Worm (Caenorhabditis elegans): ENCODE measurements around the gene W04D12.1.

The W04D12.1 gene

ce11 chrIII:5838159-5839046, 1.7 kb downstream of the W04D12.1 start:
- no peak for TF ChIP-seq tlp-1 (tag; optimal IDR thresholded peaks at IDR 0.05)
- no peak for TF ChIP-seq egl-27 (tag; optimal IDR thresholded peaks at IDR 0.05)
- TF ChIP-seq ces-1 (GFP tag; optimal IDR thresholded peaks at IDR 0.05), result no peak
- TF ChIP-seq ceh-8 (GFP tag; optimal IDR thresholded peaks at IDR 0.05), result no peak
- no peak for TF ChIP-seq mef-2 (tag; optimal IDR thresholded peaks at IDR 0.05)
- TF ChIP-seq ceh-63 (GFP tag; optimal IDR thresholded peaks at IDR 0.05), result no peak
- no peak for TF ChIP-seq ztf-4 (tag; optimal IDR thresholded peaks at IDR 0.05)
- TF ChIP-seq unc-30 (tag; optimal IDR thresholded peaks at IDR 0.05), result no peak
- no peak for TF ChIP-seq aly-2 (tag; optimal IDR thresholded peaks at IDR 0.05)
- no peak for TF ChIP-seq fkh-4 (tag; optimal IDR thresholded peaks at IDR 0.05; ENCODE audit: borderline replicate concordance)
- TF ChIP-seq nhr-77 (tag; optimal IDR thresholded peaks at IDR 0.05), result peak; percentile 66
- TF ChIP-seq vab-15 (tag; optimal IDR thresholded peaks at IDR 0.05), result no peak
- TF ChIP-seq snu-23 (GFP tag; optimal IDR thresholded peaks at IDR 0.05), result peak; percentile 66
- TF ChIP-seq elt-2 (tag; optimal IDR thresholded peaks at IDR 0.05), result peak; percentile 74
- no peak for TF ChIP-seq lin-39 (tag; optimal IDR thresholded peaks at IDR 0.05)
- no peak for TF ChIP-seq rnt-1 (tag; optimal IDR thresholded peaks at IDR 0.05)
- no peak for TF ChIP-seq nhr-237 (tag; optimal IDR thresholded peaks at IDR 0.05)
- TF ChIP-seq aha-1 (tag; optimal IDR thresholded peaks at IDR 0.05), result no peak
- TF ChIP-seq ama-1 (optimal IDR thresholded peaks at IDR 0.05), result peak; percentile 70
- peak in 1 of 2 experiments; percentile 1 for TF ChIP-seq efl-1 (optimal IDR thresholded peaks at IDR 0.05)
- TF ChIP-seq efl-1 (GFP tag; optimal IDR thresholded peaks at IDR 0.05 in 1 of 2), result no peak
- no peak for TF ChIP-seq mab-9 (GFP tag; IDR thresholded peaks at IDR 0.05)
- peak in 1 of 2 experiments; percentile 84 for TF ChIP-seq mdl-1 (tag; optimal IDR thresholded peaks at IDR 0.05)
- no peak for TF ChIP-seq swsn-7 (tag; optimal IDR thresholded peaks at IDR 0.05)
- TF ChIP-seq pag-3 (tag; optimal IDR thresholded peaks at IDR 0.05; ENCODE audit: borderline replicate concordance, insufficient read depth), result no peak
- peak; percentile 79 for TF ChIP-seq nhr-85 (tag)
- peak in 1 of 2 experiments; percentile 61 for TF ChIP-seq lin-35 (GFP tag; optimal IDR thresholded peaks at IDR 0.05)
- peak in 5 of 6 experiments; percentile 14 to 76 (median 54) for TF ChIP-seq elt-3 (tag; optimal IDR thresholded peaks at IDR 0.05)
- no peak for TF ChIP-seq efl-3 (GFP tag; optimal IDR thresholded peaks at IDR 0.05)
- TF ChIP-seq grh-1 (GFP tag; IDR thresholded peaks at IDR 0.05), result no peak
- TF ChIP-seq jun-1 (tag; optimal IDR thresholded peaks at IDR 0.05), result no peak
- TF ChIP-seq nhr-11 (tag; optimal IDR thresholded peaks at IDR 0.05), result no peak
- no peak for TF ChIP-seq nhr-12 (tag; optimal IDR thresholded peaks at IDR 0.05)
- TF ChIP-seq dpl-1 (GFP tag; optimal IDR thresholded peaks at IDR 0.05), result no peak
- peak; percentile 83 for TF ChIP-seq blmp-1 (tag; optimal IDR thresholded peaks at IDR 0.05)
- no peak for TF ChIP-seq ztf-11 (tag; optimal IDR thresholded peaks at IDR 0.05)
- TF ChIP-seq mep-1 (tag; optimal IDR thresholded peaks at IDR 0.05), result peak; percentile 25
- TF ChIP-seq zip-4 (GFP tag; optimal IDR thresholded peaks at IDR 0.05), result no peak
- peak; percentile 76 for TF ChIP-seq nhr-71 (tag; optimal IDR thresholded peaks at IDR 0.05)
- TF ChIP-seq egl-13 (tag; optimal IDR thresholded peaks at IDR 0.05), result no peak
- TF ChIP-seq fos-1 (tag; optimal IDR thresholded peaks at IDR 0.05), result no peak
- no peak for TF ChIP-seq pqm-1 (tag; optimal IDR thresholded peaks at IDR 0.05)
- TF ChIP-seq alr-1 (tag; optimal IDR thresholded peaks at IDR 0.05; ENCODE audit: borderline replicate concordance), result no peak
- peak; percentile 18 for TF ChIP-seq nhr-47 (tag; optimal IDR thresholded peaks at IDR 0.05)
- TF ChIP-seq xbp-1 (tag; optimal IDR thresholded peaks at IDR 0.05), result no peak
- TF ChIP-seq lin-13 (GFP tag; optimal IDR thresholded peaks at IDR 0.05), result no peak
- TF ChIP-seq sox-4 (tag; optimal IDR thresholded peaks at IDR 0.05), result no peak
- TF ChIP-seq hlh-4 (tag; optimal IDR thresholded peaks at IDR 0.05), result no peak
- TF ChIP-seq lin-15B (tag; optimal IDR thresholded peaks at IDR 0.05), result no peak
- TF ChIP-seq snpc-4 (tag; optimal IDR thresholded peaks at IDR 0.05), result no peak
- TF ChIP-seq lsy-2 (tag; optimal IDR thresholded peaks at IDR 0.05), result peak in 1 of 2 experiments; percentile 46
- TF ChIP-seq pax-3 (tag; optimal IDR thresholded peaks at IDR 0.05), result peak; percentile 54
